Worm (Caenorhabditis elegans) whole organism, L4 larva: Measurements from ENCODE around the gene F16G10.1.

Source experiments
- D1046.2 ChIP-seq: fragments of 200-800 bp; sonication (Bioruptor generic); IDR thresholded peaks from 2 replicates; pipeline ENCODE4 v1.3.6; 2022; ENCODE audit warnings: missing genetic modification characterization, missing compliant biosample characterization
- F26F4.8 ChIP-seq: fragments of 200-800 bp; sonication (Bioruptor generic); conservative IDR thresholded peaks from 2 replicates; pipeline ENCODE4 v1.3.6; 2022; ENCODE audit warnings: missing genetic modification characterization, missing compliant biosample characterization
- T26A8.4 ChIP-seq: fragments of 200-800 bp; sonication (Bioruptor generic); IDR thresholded peaks from 2 replicates; pipeline ENCODE4 v1.3.6; 2022; ENCODE audit warnings: missing genetic modification characterization, missing compliant biosample characterization
- Y5F2A.4 ChIP-seq: fragments of 200-800 bp; sonication (Bioruptor generic); optimal IDR thresholded peaks from 2 replicates; lab custom pipeline; 2018; ENCODE audit warnings: mild to moderate bottlenecking, missing genetic modification characterization, missing compliant biosample characterization
- Y75B8A.6 ChIP-seq: fragments of 200-800 bp; sonication (Bioruptor generic); IDR thresholded peaks from 2 replicates; pipeline ENCODE4 v1.3.6; 2022; ENCODE audit warnings: missing genetic modification reagents, missing genetic modification characterization, missing compliant biosample characterization
- ceh-32 ChIP-seq: sonication (generic microtip); optimal IDR thresholded peaks from 2 replicates; lab custom pipeline; 2016; ENCODE audit warnings: mild to moderate bottlenecking, missing genetic modification characterization, missing compliant biosample characterization; ENCODE audit not compliant: poor library complexity
- ceh-44 ChIP-seq: fragments of 200-800 bp; sonication (Bioruptor generic); IDR thresholded peaks from 2 replicates; pipeline ENCODE4 v1.3.6; 2022; ENCODE audit warnings: missing genetic modification reagents, missing genetic modification characterization, missing compliant biosample characterization
- ceh-62 ChIP-seq: sonication (generic microtip); optimal IDR thresholded peaks from 2 replicates; lab custom pipeline; 2017; ENCODE audit warnings: missing biosample characterization, missing genetic modification characterization
- daf-12 ChIP-seq: fragments of 150-350 bp; optimal IDR thresholded peaks from 2 replicates; lab custom pipeline; 2014; ENCODE audit warnings: missing biosample characterization, missing genetic modification reagents, missing genetic modification characterization
- daf-16 ChIP-seq, 3 experiments: sonication (generic microtip); optimal IDR thresholded peaks; 2 replicates each; lab custom pipeline; 2016 to 2017; ENCODE audit warnings: missing genetic modification characterization in 3 of 3, missing genetic modification reagents in 3 of 3, mild to moderate bottlenecking in 2 of 3, missing compliant biosample characterization in 2 of 3, missing biosample characterization in 1 of 3, moderate library complexity in 1 of 3
- daf-8 ChIP-seq: fragments of 200-800 bp; sonication (Bioruptor generic); IDR thresholded peaks from 2 replicates; pipeline ENCODE4 v1.3.6; 2022; ENCODE audit warnings: missing genetic modification characterization, missing compliant biosample characterization
- dmd-6 ChIP-seq: fragments of 200-800 bp; sonication (Bioruptor generic); IDR thresholded peaks from 2 replicates; pipeline ENCODE4 v1.3.6; 2022; ENCODE audit warnings: missing genetic modification reagents, missing genetic modification characterization, missing compliant biosample characterization
- dmd-8 ChIP-seq: fragments of 200-800 bp; sonication (Bioruptor generic); IDR thresholded peaks from 2 replicates; pipeline ENCODE4 v1.3.6; 2022; ENCODE audit warnings: missing genetic modification characterization, missing compliant biosample characterization
- dmd-9 ChIP-seq: fragments of 200-800 bp; sonication (Bioruptor generic); IDR thresholded peaks from 2 replicates; pipeline ENCODE4 v1.3.6; 2022; ENCODE audit warnings: missing genetic modification reagents, missing genetic modification characterization, missing compliant biosample characterization
- dve-1 ChIP-seq: sonication (generic microtip); optimal IDR thresholded peaks from 2 replicates; lab custom pipeline; 2017; ENCODE audit warnings: antibody characterized with exemption, mild to moderate bottlenecking, missing genetic modification characterization, missing compliant biosample characterization; ENCODE audit not compliant: insufficient read depth
- gei-8 ChIP-seq: fragments of 200-800 bp; sonication (Bioruptor generic); optimal IDR thresholded peaks from 2 replicates; lab custom pipeline; 2018; ENCODE audit warnings: mild to moderate bottlenecking, missing genetic modification characterization, missing compliant biosample characterization
- hif-1 ChIP-seq, 2 experiments: sonication (generic microtip); optimal IDR thresholded peaks; 2 replicates each; lab custom pipeline; 2016 to 2017; ENCODE audit warnings: missing compliant biosample characterization in 2 of 2, missing genetic modification characterization in 2 of 2, missing genetic modification reagents in 2 of 2, missing genotype in 2 of 2, mild to moderate bottlenecking in 1 of 2
- hlh-11 ChIP-seq: fragments of 200-800 bp; sonication (Bioruptor generic); optimal IDR thresholded peaks from 2 replicates; lab custom pipeline; 2018; ENCODE audit warnings: mild to moderate bottlenecking, missing genetic modification characterization, missing compliant biosample characterization
- hlh-30 ChIP-seq: sonication (generic microtip); optimal IDR thresholded peaks from 2 replicates; lab custom pipeline; 2017; ENCODE audit warnings: antibody characterized with exemption, mild to moderate bottlenecking, missing genetic modification characterization, missing compliant biosample characterization; ENCODE audit not compliant: insufficient read depth
- lin-13 ChIP-seq: fragments of 150-350 bp; optimal IDR thresholded peaks from 2 replicates; lab custom pipeline; 2014; ENCODE audit warnings: missing biosample characterization, missing genetic modification reagents, missing genetic modification characterization
- lin-29 ChIP-seq: fragments of 200-800 bp; sonication (Bioruptor generic); IDR thresholded peaks from 2 replicates; pipeline ENCODE4 v1.3.6; 2022; ENCODE audit warnings: missing genetic modification reagents, missing genetic modification characterization, missing compliant biosample characterization
- lin-39 ChIP-seq: fragments of 150-350 bp; optimal IDR thresholded peaks from 2 replicates; lab custom pipeline; 2014; ENCODE audit warnings: missing biosample characterization, missing genetic modification reagents, missing genetic modification characterization
- lir-3 ChIP-seq: sonication (generic microtip); optimal IDR thresholded peaks from 2 replicates; lab custom pipeline; 2016; ENCODE audit warnings: mild to moderate bottlenecking, missing genetic modification characterization, missing compliant biosample characterization
- lsy-2 ChIP-seq, 2 experiments: fragments of 150-350 bp in 1 of 2; sonication (generic microtip) in 1 of 2; optimal IDR thresholded peaks; 2 replicates each; lab custom pipeline; 2014 to 2017; ENCODE audit warnings: missing biosample characterization in 2 of 2, missing genetic modification characterization in 2 of 2
- mdt-29 ChIP-seq: fragments of 200-800 bp; sonication (Bioruptor generic); IDR thresholded peaks from 2 replicates; pipeline ENCODE4 v1.3.6; 2022; ENCODE audit warnings: missing genetic modification reagents, missing genetic modification characterization, missing compliant biosample characterization
- mep-1 ChIP-seq: fragments of 150-350 bp; sonication (generic microtip); optimal IDR thresholded peaks from 3 replicates; lab custom pipeline; 2014; ENCODE audit warnings: missing biosample characterization, missing genetic modification characterization
- mes-2 ChIP-seq: sonication (generic microtip); optimal IDR thresholded peaks from 2 replicates; lab custom pipeline; 2016; ENCODE audit warnings: missing genotype, mild to moderate bottlenecking, missing genetic modification characterization, missing compliant biosample characterization; ENCODE audit not compliant: poor library complexity, severe bottlenecking
- nhr-48 ChIP-seq: sonication (generic microtip); optimal IDR thresholded peaks from 2 replicates; lab custom pipeline; 2016; ENCODE audit warnings: mild to moderate bottlenecking, missing genetic modification characterization, missing compliant biosample characterization
- nhr-76 ChIP-seq: fragments of 150-350 bp; optimal IDR thresholded peaks from 2 replicates; lab custom pipeline; 2014; ENCODE audit warnings: missing biosample characterization, missing genetic modification characterization
- php-3 ChIP-seq: fragments of 200-800 bp; sonication (Bioruptor generic); IDR thresholded peaks from 2 replicates; pipeline ENCODE4 v1.3.6; 2022; ENCODE audit warnings: missing genetic modification reagents, missing genetic modification characterization, missing compliant biosample characterization
- pqm-1 ChIP-seq: sonication (generic microtip); optimal IDR thresholded peaks from 2 replicates; lab custom pipeline; 2017; ENCODE audit warnings: missing biosample characterization, missing genetic modification characterization
- sdz-12 ChIP-seq: fragments of 200-800 bp; sonication (Bioruptor generic); optimal IDR thresholded peaks from 2 replicates; lab custom pipeline; 2018; ENCODE audit warnings: mild to moderate bottlenecking, missing genetic modification characterization, missing compliant biosample characterization
- set-16 ChIP-seq: fragments of 200-800 bp; sonication (Bioruptor generic); IDR thresholded peaks from 2 replicates; pipeline ENCODE4 v1.3.6; 2022; ENCODE audit warnings: missing genetic modification reagents, missing genetic modification characterization, missing compliant biosample characterization
- skn-1 ChIP-seq: fragments of 150-350 bp; optimal IDR thresholded peaks from 2 replicates; lab custom pipeline; 2014; ENCODE audit warnings: missing biosample characterization, missing genetic modification characterization
- snpc-1.2 ChIP-seq: fragments of 200-800 bp; sonication (Bioruptor generic); IDR thresholded peaks from 2 replicates; pipeline ENCODE4 v1.3.6; 2022; ENCODE audit warnings: missing genetic modification reagents, missing genetic modification characterization, missing compliant biosample characterization
- spr-3 ChIP-seq: fragments of 200-800 bp; sonication (Bioruptor generic); optimal IDR thresholded peaks from 2 replicates; lab custom pipeline; 2018; ENCODE audit warnings: mild to moderate bottlenecking, missing genetic modification characterization, missing compliant biosample characterization
- tag-97 ChIP-seq: fragments of 200-800 bp; sonication (Bioruptor generic); IDR thresholded peaks from 2 replicates; pipeline ENCODE4 v1.3.6; 2022; ENCODE audit warnings: missing genetic modification characterization, missing compliant biosample characterization
- unc-130 ChIP-seq: sonication (generic microtip); optimal IDR thresholded peaks from 2 replicates; lab custom pipeline; 2016; ENCODE audit warnings: missing genetic modification reagents, missing genetic modification characterization, missing compliant biosample characterization
- zag-1 ChIP-seq: fragments of 150-350 bp; optimal IDR thresholded peaks from 2 replicates; lab custom pipeline; 2014; ENCODE audit warnings: missing biosample characterization, missing genetic modification characterization
- zip-2 ChIP-seq: fragments of 150-350 bp; optimal IDR thresholded peaks from 2 replicates; lab custom pipeline; 2014; ENCODE audit warnings: missing biosample characterization, missing genetic modification characterization

F16G10.1 gene

DNA sequence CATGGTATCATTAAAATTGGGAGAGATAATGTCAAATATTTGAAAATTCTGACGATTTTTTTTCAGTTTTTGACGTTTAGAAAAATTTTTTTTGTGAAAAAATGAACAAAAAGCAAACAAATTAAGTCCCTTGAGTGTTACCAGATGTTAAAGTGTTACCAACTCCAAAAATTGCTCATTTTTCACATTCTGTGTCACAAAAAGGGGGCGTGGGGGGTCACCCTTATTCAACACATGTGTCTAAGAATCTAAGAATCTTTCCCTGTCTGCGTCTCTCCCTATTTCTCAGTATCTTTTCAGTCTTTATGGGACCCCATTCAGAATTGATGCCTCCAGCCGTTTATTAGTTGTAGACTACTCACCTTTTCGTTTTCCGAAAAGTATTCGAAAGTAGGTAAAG, 34.9 kb downstream of the F16G10.1 start:
- TF ChIP-seq daf-12: no peak
- TF ChIP-seq dve-1 (tag; lab: Kevin White, UChicago): no peak
- TF ChIP-seq Y75B8A.6 (GFP tag; lab: Robert Waterston, UW): no peak
- TF ChIP-seq dmd-8 (GFP tag; lab: Robert Waterston, UW): no peak
- no peak for TF ChIP-seq lin-29 (GFP tag; lab: Robert Waterston, UW)
- TF ChIP-seq daf-8: no peak
- TF ChIP-seq set-16 (GFP tag; lab: Robert Waterston, UW): no peak
- TF ChIP-seq D1046.2 (GFP tag; lab: Robert Waterston, UW): no peak
- no peak for TF ChIP-seq php-3 (GFP tag; lab: Robert Waterston, UW)
- no peak for TF ChIP-seq lin-39
- no peak for TF ChIP-seq unc-130 (GFP tag; lab: Kevin White, UChicago)
- no peak for TF ChIP-seq Y5F2A.4 (GFP tag; lab: Kevin White, UChicago)
- no peak for TF ChIP-seq sdz-12 (GFP tag; lab: Kevin White, UChicago)

DNA sequence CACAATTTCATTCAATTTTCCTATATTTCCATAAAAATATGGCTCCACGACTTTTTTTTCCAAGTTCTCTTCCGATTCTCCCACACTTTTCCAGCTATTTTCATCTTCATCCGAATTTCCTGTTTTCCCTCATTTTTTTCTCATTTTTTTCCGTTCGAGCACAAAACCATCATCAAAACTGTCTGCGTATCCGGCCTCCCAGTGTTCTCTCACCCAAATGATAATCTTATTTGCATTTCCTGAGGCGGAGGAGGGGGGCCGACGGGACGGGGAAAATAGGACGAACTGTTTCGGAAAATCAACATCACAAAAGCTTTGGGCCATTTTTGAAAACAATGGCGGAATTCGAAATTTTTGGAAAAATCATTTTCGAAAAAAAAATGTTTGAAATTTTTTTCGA, 36.2 kb downstream of the F16G10.1 start:
- TF ChIP-seq hif-1 (tag; optimal IDR thresholded peaks at IDR 0.05; lab: Kevin White, UChicago): no peak
- no peak for TF ChIP-seq dmd-9 (GFP tag; lab: Robert Waterston, UW)
- TF ChIP-seq mdt-29 (GFP tag; lab: Robert Waterston, UW): no peak
- TF ChIP-seq nhr-76 (tag; lab: Kevin White, UChicago): no peak
- no peak for TF ChIP-seq ceh-62 (tag; lab: Kevin White, UChicago)
- no peak for TF ChIP-seq nhr-48

DNA sequence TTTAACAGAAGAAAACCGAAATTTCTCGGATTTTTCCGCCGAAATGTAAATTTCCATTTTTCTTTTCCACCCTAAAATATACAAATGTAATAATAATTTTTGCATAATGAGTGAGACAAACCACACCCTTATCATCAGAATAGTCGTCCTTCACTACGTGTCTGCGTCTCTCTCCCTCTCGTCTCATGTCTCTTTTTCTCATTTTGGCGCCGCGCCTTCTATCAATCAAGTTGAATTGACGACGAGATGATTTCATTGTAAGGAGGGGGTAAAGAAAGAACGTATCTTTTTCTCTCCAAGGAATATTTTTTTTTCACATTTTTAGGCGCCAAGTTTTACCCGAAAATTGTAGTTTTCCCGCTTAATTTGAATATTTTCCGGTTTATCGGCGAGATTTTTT, 38.2 kb downstream of the F16G10.1 start:
- TF ChIP-seq dmd-8 (GFP tag; lab: Robert Waterston, UW) (no peak), hlh-30 (tag; lab: Kevin White, UChicago) (peak; percentile 20), zag-1 (tag; lab: Kevin White, UChicago) (no peak), dmd-6 (GFP tag; lab: Robert Waterston, UW) (peak; percentile 26; the same call in 1 of the 2 replicates), ceh-44 (GFP tag; lab: Robert Waterston, UW) (no peak), daf-16 (GFP tag; optimal IDR thresholded peaks at IDR 0.05; lab: Kevin White, UChicago) (no peak), daf-16 (tag; optimal IDR thresholded peaks at IDR 0.05; lab: Kevin White, UChicago) (peak; percentile 26), lir-3 (tag; lab: Kevin White, UChicago) (no peak), tag-97 (GFP tag; lab: Robert Waterston, UW) (no peak), spr-3 (GFP tag; lab: Kevin White, UChicago) (no peak), php-3 (GFP tag; lab: Robert Waterston, UW) (no peak), F26F4.8 (no peak), mes-2 (peak; percentile 46), skn-1 (no peak), ceh-32 (tag; lab: Kevin White, UChicago) (no peak), dve-1 (tag; lab: Kevin White, UChicago) (peak; percentile 33), mep-1 (tag; lab: Kevin White, UChicago) (peak; percentile 42), zip-2 (no peak), hlh-11 (tag; lab: Kevin White, UChicago) (peak; percentile 42), lsy-2 (tag; optimal IDR thresholded peaks at IDR 0.05; lab: Kevin White, UChicago) (peak in 1 of 2 experiments; percentile 10), snpc-1.2 (no peak), gei-8 (GFP tag; lab: Kevin White, UChicago) (no peak), lin-13 (no peak), pqm-1 (no peak), mdt-29 (GFP tag; lab: Robert Waterston, UW) (no peak), T26A8.4 (no peak)
